Fruit fly (Drosophila melanogaster): Measurements from ENCODE around the gene Top2.

- TF ChIP-seq CG11093 (GFP tag; IDR thresholded peaks at IDR 0.05) (no peak), CG8478 (optimal IDR thresholded peaks at IDR 0.05) (no peak), hth (optimal IDR thresholded peaks at IDR 0.05) (no peak), chif (GFP tag; optimal IDR thresholded peaks at IDR 0.05) (no peak)
Observed at dm6 chr2L:19489997-19490461, 36.7 kb upstream of the Top2 start, which contains the start of the genes CG10194 and CG18094.

Data from whole organism, embryonic.